Worm (Caenorhabditis elegans) whole organism, L2 larva: Measurements from ENCODE around the gene unc-16.

ENCODE experiments used
- C34F6.9 ChIP-seq: fragments of 150-350 bp; optimal IDR thresholded peaks from 2 replicates; lab custom pipeline; 2014; ENCODE audit warnings: missing biosample characterization, missing genetic modification characterization
- alr-1 ChIP-seq: fragments of 150-350 bp; optimal IDR thresholded peaks from 2 replicates; lab custom pipeline; 2014; ENCODE audit warnings: missing biosample characterization, missing genetic modification characterization
- ama-1 ChIP-seq: fragments of 150-350 bp; optimal IDR thresholded peaks from 2 replicates; lab custom pipeline; 2018; ENCODE audit warnings: inconsistent platforms
- ceh-82 ChIP-seq: fragments of 150-350 bp; optimal IDR thresholded peaks from 2 replicates; lab custom pipeline; 2014; ENCODE audit warnings: missing biosample characterization, missing genetic modification characterization
- crh-2 ChIP-seq: sonication (generic microtip); optimal IDR thresholded peaks from 2 replicates; lab custom pipeline; 2017; ENCODE audit warnings: missing biosample characterization, missing genetic modification characterization
- fos-1 ChIP-seq: fragments of 150-350 bp; optimal IDR thresholded peaks from 2 replicates; lab custom pipeline; 2014; ENCODE audit warnings: missing biosample characterization, missing genetic modification characterization
- lin-39 ChIP-seq: fragments of 150-350 bp; optimal IDR thresholded peaks from 2 replicates; lab custom pipeline; 2014; ENCODE audit warnings: missing biosample characterization, missing genetic modification reagents, missing genetic modification characterization
- nhr-237 ChIP-seq: fragments of 150-350 bp; optimal IDR thresholded peaks from 2 replicates; lab custom pipeline; 2014; ENCODE audit warnings: missing biosample characterization, missing genetic modification characterization
- snpc-4 ChIP-seq: fragments of 150-350 bp; optimal IDR thresholded peaks from 2 replicates; lab custom pipeline; 2014; ENCODE audit warnings: missing biosample characterization, missing genetic modification characterization

DNA sequence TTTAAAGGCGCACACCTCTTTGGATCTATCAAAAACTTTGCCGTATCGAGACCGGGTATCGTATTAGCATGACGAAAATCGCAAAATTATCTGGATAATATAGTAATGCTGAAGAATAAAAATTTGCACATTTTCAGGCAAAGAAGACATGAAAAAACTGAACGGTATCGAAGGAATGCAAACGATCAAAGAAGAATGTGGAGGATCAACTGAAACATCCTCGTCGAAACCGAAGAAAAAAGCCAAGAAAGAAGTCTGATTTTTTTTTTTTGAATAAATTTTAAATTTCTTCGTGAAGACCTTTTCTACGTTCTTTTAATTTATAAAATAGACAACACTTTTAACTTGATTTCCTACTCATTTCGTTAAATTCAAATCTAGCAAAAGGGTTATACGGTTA, 1.2 kb upstream of the unc-16 start, which contains the start of gene ZK1098.12:
- TF ChIP-seq alr-1 (tag; lab: Kevin White, UChicago) (no peak), snpc-4 (no peak), crh-2 (tag; lab: Kevin White, UChicago) (no peak), ama-1 (no peak), ceh-82 (tag; lab: Kevin White, UChicago) (no peak), C34F6.9 (tag; lab: Kevin White, UChicago) (no peak), fos-1 (no peak), lin-39 (tag; lab: Kevin White, UChicago) (no peak), nhr-237 (tag; lab: Kevin White, UChicago) (no peak)
